Fruit fly (Drosophila melanogaster): Measurements from ENCODE around the gene btl.

btl gene

dm6 chr3L:14071621-14072020 is 4.0 kb upstream of the btl start, which contains the start of gene Pex1 (continued):
- TF ChIP-seq CG7928 (GFP tag; optimal IDR thresholded peaks at IDR 0.05) (no peak), CG3838 (GFP tag; optimal IDR thresholded peaks at IDR 0.05) (no peak), CoRest (tag; optimal IDR thresholded peaks at IDR 0.05) (no peak), CG34422 (GFP tag; IDR thresholded peaks at IDR 0.05) (peak; percentile 57; the same call in 2 of the 3 replicates), Max (GFP tag; optimal IDR thresholded peaks at IDR 0.05) (peak; percentile 42), nau (GFP tag; optimal IDR thresholded peaks at IDR 0.05) (no peak), B-H2 (GFP tag; optimal IDR thresholded peaks at IDR 0.05) (no peak), CG4360 (GFP tag; IDR thresholded peaks at IDR 0.05) (no peak), ewg (GFP tag; optimal IDR thresholded peaks at IDR 0.05) (no peak), CG3726 (GFP tag; IDR thresholded peaks at IDR 0.05) (no peak), CG9215 (GFP tag; IDR thresholded peaks at IDR 0.05) (no peak), CG7271 (tag; optimal IDR thresholded peaks at IDR 0.05) (no peak), CG3065 (GFP tag; optimal IDR thresholded peaks at IDR 0.05) (no peak), CG17802 (tag; optimal IDR thresholded peaks at IDR 0.05) (no peak), tup (GFP tag; optimal IDR thresholded peaks at IDR 0.05) (no peak), crc (GFP tag; optimal IDR thresholded peaks at IDR 0.05) (no peak), eve (GFP tag; optimal IDR thresholded peaks at IDR 0.05) (no peak), CG7556 (GFP tag; optimal IDR thresholded peaks at IDR 0.05) (no peak), NfI (GFP tag; optimal IDR thresholded peaks at IDR 0.05) (no peak), wek (GFP tag; optimal IDR thresholded peaks at IDR 0.05) (no peak), Ravus (GFP tag; IDR thresholded peaks at IDR 0.05) (no peak), h (optimal IDR thresholded peaks at IDR 0.05) (no peak), ham (GFP tag; IDR thresholded peaks at IDR 0.05) (no peak), Bdp1 (GFP tag; optimal IDR thresholded peaks at IDR 0.05) (no peak), btn (GFP tag; optimal IDR thresholded peaks at IDR 0.05) (no peak), Drgx (GFP tag; IDR thresholded peaks at IDR 0.05) (no peak), danr (GFP tag; IDR thresholded peaks at IDR 0.05) (no peak), Doc3 (GFP tag; IDR thresholded peaks at IDR 0.05; ENCODE audit: partially characterized antibody) (peak; percentile 73), CG11504 (tag; optimal IDR thresholded peaks at IDR 0.05) (no peak), CG7786 (GFP tag; optimal IDR thresholded peaks at IDR 0.05) (no peak), ato (GFP tag; IDR thresholded peaks at IDR 0.05; ENCODE audit: partially characterized antibody) (peak; percentile 53; the same call in 1 of the 2 replicates), sens (GFP tag) (peak; percentile 67), nom (GFP tag; optimal IDR thresholded peaks at IDR 0.05) (no peak), Doc2 (GFP tag; IDR thresholded peaks at IDR 0.05) (no peak), CG34376 (GFP tag; optimal IDR thresholded peaks at IDR 0.05) (no peak), Gsc (GFP tag; IDR thresholded peaks at IDR 0.05) (no peak), insv (GFP tag; optimal IDR thresholded peaks at IDR 0.05) (peak in 1 of 2 experiments; percentile 43), kah (GFP tag; optimal IDR thresholded peaks at IDR 0.05) (peak; percentile 88), ssp (GFP tag; IDR thresholded peaks at IDR 0.05) (no peak), CG18599 (GFP tag; optimal IDR thresholded peaks at IDR 0.05) (no peak), CG17186 (GFP tag; optimal IDR thresholded peaks at IDR 0.05) (peak; percentile 74), stc (GFP tag; IDR thresholded peaks at IDR 0.05) (peak; percentile 34; the same call in 1 of the 2 replicates), CG3407 (GFP tag; optimal IDR thresholded peaks at IDR 0.05) (no peak), CG11247 (GFP tag; IDR thresholded peaks at IDR 0.05) (0 out of 2 replicates have a peak, but pooled peaks have one; percentile 9), gce (GFP tag; IDR thresholded peaks at IDR 0.05) (no peak), aop (GFP tag; IDR thresholded peaks at IDR 0.05) (no peak), en (GFP tag; optimal IDR thresholded peaks at IDR 0.05) (no peak), nerfin-1 (tag; optimal IDR thresholded peaks at IDR 0.05) (no peak), Ssrp (tag; optimal IDR thresholded peaks at IDR 0.05) (no peak), CG2129 (GFP tag; IDR thresholded peaks at IDR 0.05; ENCODE audit: partially characterized antibody) (peak; percentile 50), jumu (GFP tag; optimal IDR thresholded peaks at IDR 0.05) (no peak), CG11695 (GFP tag; IDR thresholded peaks at IDR 0.05) (no peak; the same call in 2 of the 3 replicates)
